Worm (Caenorhabditis elegans): ENCODE data around the gene mrt-2.

Gene mrt-2

DNA sequence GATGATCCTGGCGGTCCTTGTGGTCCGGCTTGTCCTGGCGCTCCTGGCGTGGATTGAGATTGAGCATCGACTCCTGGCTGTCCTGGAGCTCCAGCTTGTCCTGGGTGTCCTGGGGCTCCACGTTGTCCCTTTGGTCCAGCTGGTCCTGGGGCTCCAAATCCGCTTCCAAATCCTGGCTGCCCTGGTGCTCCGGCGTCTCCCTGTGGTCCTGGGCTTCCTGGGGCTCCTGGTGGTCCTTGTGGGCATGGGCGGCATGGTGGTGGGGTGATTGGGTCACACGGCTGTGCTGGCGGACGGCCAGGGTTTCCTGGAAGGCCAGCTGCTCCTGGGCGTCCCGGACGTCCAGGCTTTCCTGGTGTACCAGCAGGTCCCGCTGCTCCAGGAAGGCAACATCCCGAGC is 40.6 kb upstream of the mrt-2 start:
- TF ChIP-seq nhr-11 (tag; optimal IDR thresholded peaks at IDR 0.05) (no peak), ceh-82 (tag; optimal IDR thresholded peaks at IDR 0.05) (no peak), unc-55 (GFP tag; optimal IDR thresholded peaks at IDR 0.05) (no peak), lin-39 (tag; optimal IDR thresholded peaks at IDR 0.05) (no peak), nhr-21 (tag; optimal IDR thresholded peaks at IDR 0.05) (no peak), nhr-23 (tag; optimal IDR thresholded peaks at IDR 0.05) (no peak), unc-62 (GFP tag; optimal IDR thresholded peaks at IDR 0.05) (no peak), egl-27 (tag; optimal IDR thresholded peaks at IDR 0.05) (no peak), ZK546.5 (tag; optimal IDR thresholded peaks at IDR 0.05) (no peak), nhr-77 (tag; optimal IDR thresholded peaks at IDR 0.05) (no peak)

ce11 chrIII:11706665-11707064 is 39.9 kb upstream of the mrt-2 start, which contains the start of gene col-96:
TSS of gene col-96 (minus strand) at chrIII:11706765.
- TF ChIP-seq egl-27 (tag; optimal IDR thresholded peaks at IDR 0.05) (peak; percentile 49), blmp-1 (tag; optimal IDR thresholded peaks at IDR 0.05; ENCODE audit: insufficient read depth) (no peak)

- TF ChIP-seq sma-9 (GFP tag; optimal IDR thresholded peaks at IDR 0.05), result no peak
- TF ChIP-seq sma-9 (tag; optimal IDR thresholded peaks at IDR 0.05), result no peak
- TF ChIP-seq nhr-12 (tag; optimal IDR thresholded peaks at IDR 0.05), result no peak
- TF ChIP-seq C34F6.9 (tag; optimal IDR thresholded peaks at IDR 0.05), result no peak
- TF ChIP-seq fos-1 (tag; optimal IDR thresholded peaks at IDR 0.05), result no peak
- no peak for TF ChIP-seq snpc-4 (tag; optimal IDR thresholded peaks at IDR 0.05)
- no peak for TF ChIP-seq nhr-237 (tag; optimal IDR thresholded peaks at IDR 0.05)
- TF ChIP-seq ztf-4 (tag; optimal IDR thresholded peaks at IDR 0.05), result no peak
- no peak for TF ChIP-seq nhr-10 (tag; optimal IDR thresholded peaks at IDR 0.05)
- no peak for TF ChIP-seq dmd-4 (tag; optimal IDR thresholded peaks at IDR 0.05)
- no peak for TF ChIP-seq unc-62 (GFP tag; optimal IDR thresholded peaks at IDR 0.05)
- TF ChIP-seq nhr-25 (tag; optimal IDR thresholded peaks at IDR 0.05), result no peak
- no peak for TF ChIP-seq lsy-2 (tag; optimal IDR thresholded peaks at IDR 0.05)
- TF ChIP-seq ztf-11 (tag; optimal IDR thresholded peaks at IDR 0.05), result no peak
- TF ChIP-seq ztf-1 (GFP tag; conservative IDR thresholded peaks at IDR 0.05), result no peak
- TF ChIP-seq aly-2 (tag; optimal IDR thresholded peaks at IDR 0.05), result no peak
- no peak for TF ChIP-seq unc-39 (tag; optimal IDR thresholded peaks at IDR 0.05)
Measured at ce11 chrIII:11708722-11709121, 37.8 kb upstream of the mrt-2 start, which contains the start of gene Y41C4A.8. TSS of gene Y41C4A.8 (minus strand) at chrIII:11708822.

DNA sequence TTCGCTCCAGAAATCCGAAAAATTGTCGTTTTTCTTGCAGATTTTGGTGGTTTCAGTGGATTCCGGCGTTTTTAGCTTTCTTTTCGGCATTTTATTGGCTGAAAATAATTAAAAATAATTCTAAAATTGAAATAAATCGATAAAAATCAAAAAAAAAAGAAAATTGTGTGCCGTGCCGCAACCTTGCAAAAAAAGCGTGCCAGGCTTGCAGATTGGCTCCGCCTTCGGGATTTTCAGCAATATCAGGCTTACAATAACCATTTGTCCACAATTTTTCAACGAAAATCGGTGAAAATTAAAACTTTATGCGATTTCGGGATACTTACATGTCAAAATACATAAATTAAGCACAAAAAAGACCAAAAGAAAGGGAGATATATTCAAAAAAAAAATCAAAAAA is 28.0 kb upstream of the mrt-2 start, which contains the start of gene Y41C4A.9:
Gene Y41C4A.9, minus strand, starts transcription at position 98 of the 400 bp plus-strand sequence.
- no peak for TF ChIP-seq unc-62 (GFP tag; optimal IDR thresholded peaks at IDR 0.05)
- no peak for TF ChIP-seq C34F6.9 (tag; optimal IDR thresholded peaks at IDR 0.05)
- no peak for TF ChIP-seq lsy-2 (tag; optimal IDR thresholded peaks at IDR 0.05)
- TF ChIP-seq mdl-1 (tag; optimal IDR thresholded peaks at IDR 0.05), result no peak
- no peak for TF ChIP-seq nhr-77 (tag; optimal IDR thresholded peaks at IDR 0.05)
- TF ChIP-seq lin-13 (GFP tag; optimal IDR thresholded peaks at IDR 0.05), result no peak
- no peak for TF ChIP-seq gmeb-1 (tag; optimal IDR thresholded peaks at IDR 0.05)
- TF ChIP-seq ztf-11 (tag; optimal IDR thresholded peaks at IDR 0.05), result no peak
- TF ChIP-seq nhr-25 (tag; optimal IDR thresholded peaks at IDR 0.05), result no peak
- no peak for TF ChIP-seq ztf-1 (GFP tag; conservative IDR thresholded peaks at IDR 0.05)

DNA sequence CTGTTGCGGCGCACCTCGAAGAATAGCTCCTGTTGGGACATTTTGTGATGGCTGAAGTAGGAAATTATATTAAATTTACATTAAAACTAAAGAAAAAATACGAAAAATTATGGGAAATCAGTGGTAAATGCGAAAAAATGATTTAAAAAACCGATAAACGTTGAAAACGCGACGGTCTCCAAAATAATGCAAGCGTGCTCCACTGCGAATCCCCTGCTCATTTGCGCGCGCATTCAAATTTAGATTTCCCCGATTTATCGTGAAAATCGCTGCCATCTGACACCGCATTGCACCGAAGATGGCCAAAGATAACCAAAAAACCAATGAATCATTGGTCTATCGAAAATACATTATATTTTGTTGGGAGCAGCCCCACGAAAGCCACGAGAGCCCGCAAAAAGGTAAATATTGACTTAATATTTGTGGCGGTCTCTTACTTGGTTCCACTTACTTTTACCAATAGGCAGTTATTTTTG is 27.1 kb upstream of the mrt-2 start, which contains the start of the genes elb-1 and Y41C4A.11:
Gene elb-1, minus strand, starts transcription at position 51 of the 476 bp plus-strand sequence.
Gene Y41C4A.11, plus strand, starts transcription at position 461 of the 476 bp plus-strand sequence.
- TF ChIP-seq skn-1 (tag; optimal IDR thresholded peaks at IDR 0.05) (no peak), blmp-1 (tag; optimal IDR thresholded peaks at IDR 0.05; ENCODE audit: insufficient read depth) (no peak), lin-11 (tag; optimal IDR thresholded peaks at IDR 0.05) (peak; percentile 40), ceh-82 (tag; optimal IDR thresholded peaks at IDR 0.05) (no peak), mdl-1 (tag; optimal IDR thresholded peaks at IDR 0.05) (no peak), nhr-77 (tag; optimal IDR thresholded peaks at IDR 0.05) (no peak), R02D3.7 (tag; optimal IDR thresholded peaks at IDR 0.05) (no peak), lin-39 (tag; optimal IDR thresholded peaks at IDR 0.05) (no peak), ztf-1 (GFP tag; conservative IDR thresholded peaks at IDR 0.05) (no peak), mab-5 (tag; optimal IDR thresholded peaks at IDR 0.05) (peak; percentile 49), sma-9 (GFP tag; optimal IDR thresholded peaks at IDR 0.05) (no peak), sma-9 (tag; optimal IDR thresholded peaks at IDR 0.05) (no peak), ztf-4 (tag; optimal IDR thresholded peaks at IDR 0.05) (no peak), unc-62 (GFP tag; optimal IDR thresholded peaks at IDR 0.05) (no peak), gmeb-1 (tag; optimal IDR thresholded peaks at IDR 0.05) (peak; percentile 99), snpc-4 (tag; optimal IDR thresholded peaks at IDR 0.05) (no peak), nhr-129 (tag; optimal IDR thresholded peaks at IDR 0.05) (peak; percentile 56), Y55F3AM.14 (GFP tag; optimal IDR thresholded peaks at IDR 0.05) (no peak), nhr-23 (tag; optimal IDR thresholded peaks at IDR 0.05) (no peak), alr-1 (tag; optimal IDR thresholded peaks at IDR 0.05) (no peak), C34F6.9 (tag; optimal IDR thresholded peaks at IDR 0.05) (peak; percentile 55), lsy-2 (tag; optimal IDR thresholded peaks at IDR 0.05) (peak; percentile 21 to 78), sem-4 (tag; optimal IDR thresholded peaks at IDR 0.05) (peak; percentile 65), lin-13 (GFP tag; optimal IDR thresholded peaks at IDR 0.05) (peak; percentile 45), nhr-11 (tag; optimal IDR thresholded peaks at IDR 0.05) (no peak), nhr-6 (tag; optimal IDR thresholded peaks at IDR 0.05) (no peak), unc-55 (GFP tag; optimal IDR thresholded peaks at IDR 0.05) (peak; percentile 78), nhr-10 (tag; optimal IDR thresholded peaks at IDR 0.05) (no peak), egl-27 (tag; optimal IDR thresholded peaks at IDR 0.05) (peak; percentile 33), nhr-12 (tag; optimal IDR thresholded peaks at IDR 0.05) (no peak), fos-1 (tag; optimal IDR thresholded peaks at IDR 0.05) (peak; percentile 26), nhr-237 (tag; optimal IDR thresholded peaks at IDR 0.05) (no peak), ceh-16 (tag; optimal IDR thresholded peaks at IDR 0.05) (no peak), dmd-4 (tag; optimal IDR thresholded peaks at IDR 0.05) (no peak), sma-3 (GFP tag; optimal IDR thresholded peaks at IDR 0.05) (peak; percentile 64), aly-2 (tag; optimal IDR thresholded peaks at IDR 0.05) (no peak)
